Fruit fly (Drosophila melanogaster) S2 (cell line): ENCODE results near the gene mTTF.

Experiments used
- CG8478 ChIP-seq: fragments of >200 bp; optimal IDR thresholded peaks from 2 replicates; lab custom pipeline; 2018
- CTCF ChIP-seq, 2 experiments: fragments of >200 bp; optimal IDR thresholded peaks; 2 replicates each; lab custom pipeline; 2018

DNA sequence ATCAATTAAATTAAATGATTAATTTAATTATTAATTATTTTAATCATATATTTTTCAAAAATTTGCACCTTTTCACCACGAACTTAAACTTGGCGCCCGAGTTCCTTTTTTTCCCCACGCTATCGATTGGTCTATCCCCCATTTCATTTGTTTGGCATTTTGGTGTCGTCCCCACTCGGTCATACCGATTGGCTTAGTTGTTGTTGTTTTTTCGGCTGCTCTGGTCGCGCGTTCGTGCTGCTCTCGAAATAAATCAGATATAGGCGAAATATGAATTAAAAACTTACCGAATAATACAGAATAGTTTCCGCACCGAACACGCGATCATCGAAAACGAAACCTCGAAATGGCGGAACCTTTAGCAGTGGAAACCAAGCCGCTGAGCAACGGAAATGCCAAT is 14.6 kb downstream of the mTTF start, which contains the start of gene CG33090:
- TF ChIP-seq CTCF (optimal IDR thresholded peaks at IDR 0.05; lab: Kevin White, UChicago) (no peak), CG8478 (lab: Kevin White, UChicago) (no peak)
